Worm (Caenorhabditis elegans) whole organism, young adult: Measurements from ENCODE around the gene T01B7.5.

Experiments
- B0019.2 ChIP-seq: fragments of 200-800 bp; sonication (Bioruptor generic); conservative IDR thresholded peaks from 2 replicates; pipeline ENCODE4 v1.3.6; 2022; ENCODE audit warnings: missing genetic modification reagents, missing genetic modification characterization, missing compliant biosample characterization
- B0261.1 ChIP-seq: sonication (generic microtip); optimal IDR thresholded peaks from 2 replicates; lab custom pipeline; 2016; ENCODE audit warnings: mild to moderate bottlenecking, missing genetic modification characterization, moderate library complexity, missing compliant biosample characterization
- D2030.7 ChIP-seq: fragments of 200-800 bp; sonication (Bioruptor generic); IDR thresholded peaks from 2 replicates; pipeline ENCODE4 v1.3.6; 2022; ENCODE audit warnings: missing genetic modification reagents, missing genetic modification characterization, missing compliant biosample characterization
- F23B12.7 ChIP-seq: sonication (generic microtip); optimal IDR thresholded peaks from 2 replicates; lab custom pipeline; 2017; ENCODE audit warnings: missing genetic modification characterization, mild to moderate bottlenecking, missing compliant biosample characterization, antibody characterized with exemption, moderate library complexity; ENCODE audit not compliant: insufficient read depth
- F49E8.2 ChIP-seq: sonication (generic microtip); optimal IDR thresholded peaks from 3 replicates; lab custom pipeline; 2017; ENCODE audit warnings: missing genetic modification characterization, mild to moderate bottlenecking, missing compliant biosample characterization, antibody characterized with exemption, moderate library complexity; ENCODE audit not compliant: insufficient read depth
- K11D2.4 ChIP-seq: fragments of 200-800 bp; sonication (Bioruptor generic); IDR thresholded peaks from 2 replicates; pipeline ENCODE4 v1.3.6; 2022; ENCODE audit warnings: missing genetic modification reagents, missing genetic modification characterization, missing compliant biosample characterization
- Y67H2A.10 ChIP-seq: fragments of 200-800 bp; sonication (Bioruptor generic); conservative IDR thresholded peaks from 2 replicates; pipeline ENCODE4 v1.3.6; 2022; ENCODE audit warnings: missing genetic modification reagents, missing genetic modification characterization, missing compliant biosample characterization
- Y95B8A.8 ChIP-seq: fragments of 200-800 bp; sonication (Bioruptor generic); IDR thresholded peaks from 2 replicates; pipeline ENCODE4 v1.3.6; 2022; ENCODE audit warnings: missing genetic modification reagents, missing genetic modification characterization, missing compliant biosample characterization
- ZK185.1 ChIP-seq: sonication (generic microtip); optimal IDR thresholded peaks from 2 replicates; lab custom pipeline; 2016; ENCODE audit warnings: mild to moderate bottlenecking, missing genetic modification characterization, missing compliant biosample characterization; ENCODE audit not compliant: poor library complexity, severe bottlenecking
- akir-1 ChIP-seq: fragments of 200-800 bp; sonication (Bioruptor generic); optimal IDR thresholded peaks from 2 replicates; lab custom pipeline; 2018; ENCODE audit warnings: mild to moderate bottlenecking, missing genetic modification characterization, moderate library complexity, missing compliant biosample characterization
- ama-1 ChIP-seq, 3 experiments: fragments of 150-350 bp in 1 of 3; sonication (generic microtip) in 2 of 3; optimal IDR thresholded peaks; 2 replicates each; lab custom pipeline; 2014 to 2018; ENCODE audit warnings: missing biosample characterization in 2 of 3, missing genetic modification characterization in 2 of 3, missing genetic modification reagents in 2 of 3
- aptf-3 ChIP-seq: fragments of 200-800 bp; sonication (Bioruptor generic); IDR thresholded peaks from 2 replicates; pipeline ENCODE4 v1.3.6; 2022; ENCODE audit warnings: missing genetic modification characterization, missing compliant biosample characterization
- ccch-3 ChIP-seq: fragments of 200-800 bp; sonication (Bioruptor generic); optimal IDR thresholded peaks from 2 replicates; lab custom pipeline; 2018; ENCODE audit warnings: mild to moderate bottlenecking, missing genetic modification characterization, missing compliant biosample characterization
- cebp-1 ChIP-seq, 2 experiments: fragments of 200-800 bp in 1 of 2; sonication (Bioruptor generic) in 1 of 2; sonication (generic microtip) in 1 of 2; IDR thresholded peaks in 1 of 2; optimal IDR thresholded peaks in 1 of 2; 2 replicates each; pipeline versions ENCODE4 v1.3.6 to Lab custom; 2017 to 2022; ENCODE audit warnings: missing compliant biosample characterization in 2 of 2, missing genetic modification characterization in 2 of 2, mild to moderate bottlenecking in 1 of 2, missing genetic modification reagents in 1 of 2, moderate library complexity in 1 of 2
- cebp-2 ChIP-seq: fragments of 200-800 bp; sonication (Bioruptor generic); IDR thresholded peaks from 2 replicates; pipeline ENCODE4 v1.3.6; 2022; ENCODE audit warnings: missing genetic modification characterization, missing compliant biosample characterization
- die-1 ChIP-seq: sonication (generic microtip); optimal IDR thresholded peaks from 2 replicates; lab custom pipeline; 2016; ENCODE audit warnings: missing genotype, mild to moderate bottlenecking, missing genetic modification characterization, missing compliant biosample characterization
- dpff-1 ChIP-seq: sonication (generic microtip); optimal IDR thresholded peaks from 2 replicates; lab custom pipeline; 2017; ENCODE audit warnings: mild to moderate bottlenecking, missing genetic modification characterization, missing compliant biosample characterization
- efl-1 ChIP-seq: fragments of 150-350 bp; optimal IDR thresholded peaks from 2 replicates; lab custom pipeline; 2014; ENCODE audit warnings: missing biosample characterization, missing genetic modification reagents, missing genetic modification characterization
- ets-4 ChIP-seq: fragments of 200-800 bp; sonication (Bioruptor generic); optimal IDR thresholded peaks from 2 replicates; lab custom pipeline; 2018; ENCODE audit warnings: mild to moderate bottlenecking, missing genetic modification characterization, missing compliant biosample characterization
- him-1 ChIP-seq: sonication (generic microtip); optimal IDR thresholded peaks from 2 replicates; lab custom pipeline; 2016; ENCODE audit warnings: missing genotype, missing genetic modification reagents, missing genetic modification characterization, missing compliant biosample characterization
- hlh-12 ChIP-seq: sonication (generic microtip); optimal IDR thresholded peaks from 2 replicates; lab custom pipeline; 2016; ENCODE audit warnings: missing genetic modification characterization, missing compliant biosample characterization
- hlh-26 ChIP-seq: fragments of 200-800 bp; sonication (Bioruptor generic); conservative IDR thresholded peaks from 2 replicates; pipeline ENCODE4 v1.3.6; 2022; ENCODE audit warnings: missing genetic modification reagents, missing genetic modification characterization, missing compliant biosample characterization
- hmg-1.2 ChIP-seq: fragments of 200-800 bp; sonication (Bioruptor generic); IDR thresholded peaks from 2 replicates; pipeline ENCODE4 v1.3.6; 2022; ENCODE audit warnings: missing genetic modification reagents, missing genetic modification characterization, missing compliant biosample characterization
- hsf-1 ChIP-seq: fragments of 200-800 bp; sonication (Bioruptor generic); IDR thresholded peaks from 2 replicates; pipeline ENCODE4 v1.3.6; 2022; ENCODE audit warnings: missing genetic modification reagents, missing genetic modification characterization, missing compliant biosample characterization
- let-526 ChIP-seq: fragments of 200-800 bp; sonication (Bioruptor generic); IDR thresholded peaks from 2 replicates; pipeline ENCODE4 v1.3.6; 2022; ENCODE audit warnings: missing genetic modification reagents, missing genetic modification characterization, missing compliant biosample characterization
- lin-26 ChIP-seq: fragments of 200-800 bp; sonication (Bioruptor generic); IDR thresholded peaks from 2 replicates; pipeline ENCODE4 v1.3.6; 2022; ENCODE audit warnings: missing genetic modification reagents, missing genetic modification characterization, missing compliant biosample characterization
- lir-1 ChIP-seq: fragments of 200-800 bp; sonication (Bioruptor generic); conservative IDR thresholded peaks from 2 replicates; pipeline ENCODE4 v1.3.6; 2022; ENCODE audit warnings: missing genetic modification reagents, missing genetic modification characterization, missing compliant biosample characterization
- madf-3 ChIP-seq: fragments of 200-800 bp; sonication (Bioruptor generic); IDR thresholded peaks from 2 replicates; pipeline ENCODE4 v1.3.6; 2022; ENCODE audit warnings: missing genetic modification reagents, missing genetic modification characterization, missing compliant biosample characterization
- mcd-1 ChIP-seq: fragments of 200-800 bp; sonication (Bioruptor generic); IDR thresholded peaks from 2 replicates; pipeline ENCODE4 v1.3.6; 2022; ENCODE audit warnings: missing genetic modification reagents, missing genetic modification characterization, missing compliant biosample characterization
- mes-4 ChIP-seq: sonication (generic microtip); optimal IDR thresholded peaks from 2 replicates; lab custom pipeline; 2016; ENCODE audit warnings: missing genotype, missing genetic modification characterization, missing compliant biosample characterization
- mxl-1 ChIP-seq: sonication (generic microtip); optimal IDR thresholded peaks from 2 replicates; lab custom pipeline; 2016; ENCODE audit warnings: missing genetic modification characterization, missing compliant biosample characterization
- nfya-2 ChIP-seq: fragments of 200-800 bp; sonication (Bioruptor generic); IDR thresholded peaks from 2 replicates; pipeline ENCODE4 v1.3.6; 2022; ENCODE audit warnings: missing genetic modification reagents, missing genetic modification characterization, missing compliant biosample characterization
- nfyb-1 ChIP-seq: fragments of 200-800 bp; sonication (Bioruptor generic); IDR thresholded peaks from 2 replicates; pipeline ENCODE4 v1.3.6; 2022; ENCODE audit warnings: missing genetic modification reagents, missing genetic modification characterization, missing compliant biosample characterization
- nhr-120 ChIP-seq: fragments of 200-800 bp; sonication (Bioruptor generic); IDR thresholded peaks from 2 replicates; pipeline ENCODE4 v1.3.6; 2022; ENCODE audit warnings: missing genetic modification characterization, missing compliant biosample characterization
- nhr-90 ChIP-seq: sonication (generic microtip); optimal IDR thresholded peaks from 2 replicates; lab custom pipeline; 2016; ENCODE audit warnings: missing genotype, mild to moderate bottlenecking, missing genetic modification characterization, missing compliant biosample characterization
- pha-4 ChIP-seq: fragments of 150-350 bp; sonication (generic microtip); optimal IDR thresholded peaks from 2 replicates; lab custom pipeline; 2014; ENCODE audit warnings: missing biosample characterization, missing genetic modification reagents, missing genetic modification characterization
- repo-1 ChIP-seq: sonication (generic microtip); optimal IDR thresholded peaks from 2 replicates; lab custom pipeline; 2017; ENCODE audit warnings: mild to moderate bottlenecking, missing genetic modification characterization, missing compliant biosample characterization
- rpc-1 ChIP-seq, 2 experiments: fragments of 150-350 bp in 1 of 2; sonication (generic microtip) in 1 of 2; optimal IDR thresholded peaks; 2 replicates each; lab custom pipeline; 2014 to 2018; ENCODE audit warnings: missing biosample characterization in 1 of 2, missing genetic modification characterization in 1 of 2, missing genetic modification reagents in 1 of 2, missing genotype in 1 of 2
- sdz-38 ChIP-seq: sonication (generic microtip); optimal IDR thresholded peaks from 2 replicates; lab custom pipeline; 2016; ENCODE audit warnings: missing genotype, missing genetic modification characterization, missing compliant biosample characterization
- somi-1 ChIP-seq: fragments of 200-800 bp; sonication (Bioruptor generic); optimal IDR thresholded peaks from 2 replicates; lab custom pipeline; 2018; ENCODE audit warnings: mild to moderate bottlenecking, missing genetic modification characterization, missing compliant biosample characterization
- tbp1 ChIP-seq: fragments of 200-800 bp; sonication (Bioruptor generic); optimal IDR thresholded peaks from 2 replicates; lab custom pipeline; 2018; ENCODE audit warnings: mild to moderate bottlenecking, missing genetic modification characterization, missing compliant biosample characterization
- xnd-1 ChIP-seq: sonication (generic microtip); optimal IDR thresholded peaks from 2 replicates; lab custom pipeline; 2016; ENCODE audit warnings: missing genotype, missing genetic modification reagents, missing genetic modification characterization, missing compliant biosample characterization
- zfh-2 ChIP-seq: fragments of 200-800 bp; sonication (Bioruptor generic); conservative IDR thresholded peaks from 2 replicates; pipeline ENCODE4 v1.3.6; 2022; ENCODE audit warnings: missing genetic modification reagents, missing genetic modification characterization, missing compliant biosample characterization
- ztf-22 ChIP-seq: fragments of 200-800 bp; sonication (Bioruptor generic); optimal IDR thresholded peaks from 2 replicates; lab custom pipeline; 2018; ENCODE audit warnings: mild to moderate bottlenecking, missing genetic modification characterization, moderate library complexity, missing compliant biosample characterization
- ztf-25 ChIP-seq: fragments of 200-800 bp; sonication (Bioruptor generic); IDR thresholded peaks from 2 replicates; pipeline ENCODE4 v1.3.6; 2022; ENCODE audit warnings: missing genetic modification reagents, missing genetic modification characterization, missing compliant biosample characterization
- ztf-28 ChIP-seq: fragments of 200-800 bp; sonication (Bioruptor generic); IDR thresholded peaks from 2 replicates; pipeline ENCODE4 v1.3.6; 2022; ENCODE audit warnings: missing genetic modification reagents, missing genetic modification characterization, missing compliant biosample characterization

T01B7.5 gene

ce11 chrII:8745449-8746297 lies 29.0 kb downstream of the T01B7.5 start:
- TF ChIP-seq F23B12.7 (tag; lab: Kevin White, UChicago) (no peak), aptf-3 (no peak), ztf-22 (GFP tag; lab: Kevin White, UChicago) (no peak), let-526 (GFP tag; lab: Robert Waterston, UW) (0 out of 2 replicates have a peak, but pooled peaks have one; percentile 3), lin-26 (GFP tag; lab: Robert Waterston, UW) (no peak), dpff-1 (tag; lab: Kevin White, UChicago) (no peak), Y67H2A.10 (GFP tag; lab: Robert Waterston, UW) (no peak), ccch-3 (no peak), ZK185.1 (tag; lab: Kevin White, UChicago) (peak; percentile 26), mes-4 (no peak), sdz-38 (tag; lab: Kevin White, UChicago) (no peak), mxl-1 (tag; lab: Kevin White, UChicago) (no peak), hlh-12 (tag; lab: Kevin White, UChicago) (no peak), cebp-2 (GFP tag; lab: Robert Waterston, UW) (no peak), B0261.1 (tag; lab: Kevin White, UChicago) (no peak), K11D2.4 (GFP tag; lab: Robert Waterston, UW) (no peak; the same call in 1 of the 2 replicates), cebp-1 (GFP tag; IDR thresholded peaks at IDR 0.05; lab: Robert Waterston, UW) (no peak), cebp-1 (tag; optimal IDR thresholded peaks at IDR 0.05; lab: Kevin White, UChicago) (peak; percentile 5), hmg-1.2 (GFP tag; lab: Robert Waterston, UW) (0 out of 2 replicates have a peak, but pooled peaks have one; percentile 2), efl-1 (no peak), xnd-1 (tag; lab: Kevin White, UChicago) (no peak), nfyb-1 (no peak), pha-4 (tag; lab: Kevin White, UChicago) (no peak), ets-4 (GFP tag; lab: Kevin White, UChicago) (no peak), rpc-1 (optimal IDR thresholded peaks at IDR 0.05; lab: Kevin White, UChicago) (no peak), rpc-1 (tag; optimal IDR thresholded peaks at IDR 0.05; lab: Kevin White, UChicago) (no peak), repo-1 (tag; lab: Kevin White, UChicago) (peak; percentile 50), zfh-2 (GFP tag; lab: Robert Waterston, UW) (peak; percentile 57), B0019.2 (GFP tag; lab: Robert Waterston, UW) (no peak), ama-1 (optimal IDR thresholded peaks at IDR 0.05; lab: Kevin White, UChicago) (peak; percentile 50), ama-1 (GFP tag; optimal IDR thresholded peaks at IDR 0.05; lab: Kevin White, UChicago) (peak in 1 of 2 experiments; percentile 36), die-1 (tag; lab: Kevin White, UChicago) (no peak), F49E8.2 (tag; lab: Kevin White, UChicago) (no peak), ztf-28 (GFP tag; lab: Robert Waterston, UW) (no peak), ztf-25 (GFP tag; lab: Robert Waterston, UW) (no peak), madf-3 (GFP tag; lab: Robert Waterston, UW) (0 out of 2 replicates have a peak, but pooled peaks have one; percentile 3), somi-1 (GFP tag; lab: Kevin White, UChicago) (no peak), Y95B8A.8 (GFP tag; lab: Robert Waterston, UW) (no peak), hsf-1 (GFP tag; lab: Robert Waterston, UW) (no peak), hlh-26 (no peak), nhr-120 (GFP tag; lab: Robert Waterston, UW) (no peak), lir-1 (GFP tag; lab: Robert Waterston, UW) (no peak), him-1 (tag; lab: Kevin White, UChicago) (no peak), nhr-90 (tag; lab: Kevin White, UChicago) (peak; percentile 22), tbp1 (GFP tag; lab: Kevin White, UChicago) (no peak), akir-1 (GFP tag; lab: Kevin White, UChicago) (no peak), nfya-2 (GFP tag; lab: Robert Waterston, UW) (no peak), D2030.7 (GFP tag; lab: Robert Waterston, UW) (no peak), mcd-1 (GFP tag; lab: Robert Waterston, UW) (no peak)
